Worm (Caenorhabditis elegans): ENCODE data around the gene Y55H10A.2.
A peak's percentile ranks its signal among the peaks of the same experiment; 100 is the strongest.

The Y55H10A.2 gene

ce11 chrIV:3352019-3352418 lies 11.3 kb upstream of the Y55H10A.2 start:
- TF ChIP-seq nhr-237 (tag; optimal IDR thresholded peaks at IDR 0.05) (no peak), nhr-84 (tag; optimal IDR thresholded peaks at IDR 0.05) (no peak), nhr-19 (GFP tag; conservative IDR thresholded peaks at IDR 0.05) (no peak), nhr-12 (tag; optimal IDR thresholded peaks at IDR 0.05) (no peak), ceh-82 (tag; optimal IDR thresholded peaks at IDR 0.05) (peak in 1 of 3 experiments; percentile 16), lin-14 (GFP tag; optimal IDR thresholded peaks at IDR 0.05) (peak; percentile 28), ceh-88 (GFP tag; IDR thresholded peaks at IDR 0.05) (no peak), isw-1 (GFP tag; IDR thresholded peaks at IDR 0.05) (no peak), mep-1 (tag; optimal IDR thresholded peaks at IDR 0.05) (no peak), pax-3 (tag; optimal IDR thresholded peaks at IDR 0.05) (no peak), ztf-4 (tag; optimal IDR thresholded peaks at IDR 0.05) (no peak), lin-35 (GFP tag; optimal IDR thresholded peaks at IDR 0.05) (no peak), Y116A8C.19 (tag; optimal IDR thresholded peaks at IDR 0.05; ENCODE audit: borderline replicate concordance) (no peak), elt-3 (tag; optimal IDR thresholded peaks at IDR 0.05) (no peak), ama-1 (optimal IDR thresholded peaks at IDR 0.05) (no peak), alr-1 (tag; optimal IDR thresholded peaks at IDR 0.05; ENCODE audit: borderline replicate concordance) (no peak), jun-1 (tag; optimal IDR thresholded peaks at IDR 0.05) (no peak), nhr-85 (tag) (peak; percentile 55), fos-1 (tag; optimal IDR thresholded peaks at IDR 0.05) (no peak), sup-37 (GFP tag; optimal IDR thresholded peaks at IDR 0.05) (no peak), lin-15B (tag; optimal IDR thresholded peaks at IDR 0.05) (no peak), hlh-4 (tag; optimal IDR thresholded peaks at IDR 0.05) (no peak), blmp-1 (tag; optimal IDR thresholded peaks at IDR 0.05) (peak; percentile 90), swsn-7 (tag; optimal IDR thresholded peaks at IDR 0.05) (no peak), sox-4 (tag; optimal IDR thresholded peaks at IDR 0.05) (no peak), egl-13 (tag; optimal IDR thresholded peaks at IDR 0.05) (no peak), lin-39 (tag; optimal IDR thresholded peaks at IDR 0.05) (no peak)

ce11 chrIV:3354757-3355156 lies 8.6 kb upstream of the Y55H10A.2 start, which contains the start of gene F42A6.1:
TSS of gene F42A6.1 (plus strand) at chrIV:3355057.
- TF ChIP-seq dpl-1 (GFP tag; optimal IDR thresholded peaks at IDR 0.05) (no peak), nhr-85 (tag) (peak; percentile 11), efl-1 (optimal IDR thresholded peaks at IDR 0.05) (no peak), efl-1 (GFP tag; optimal IDR thresholded peaks at IDR 0.05 in 1 of 2) (peak in 1 of 2 experiments; percentile 71), swsn-7 (tag; optimal IDR thresholded peaks at IDR 0.05) (no peak)

DNA sequence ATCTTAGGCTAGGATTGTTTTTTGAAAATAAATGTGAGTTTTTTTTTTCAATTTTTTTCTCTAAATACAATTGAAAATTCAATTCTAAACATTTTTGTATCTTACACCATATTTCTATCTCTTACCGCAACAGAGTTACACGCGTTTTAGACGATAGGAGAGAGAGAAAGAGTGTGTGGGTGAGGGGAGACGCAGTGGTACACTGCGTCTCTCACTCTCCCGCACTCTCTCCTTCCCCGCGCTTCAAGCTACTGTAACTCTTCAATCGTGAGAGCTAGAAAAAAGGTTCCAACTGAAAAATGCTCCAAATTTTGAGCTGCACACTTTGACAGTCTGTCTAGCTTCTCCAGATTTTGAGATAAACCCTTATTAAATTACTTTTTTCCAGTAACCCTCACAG lies 463 bp downstream of the Y55H10A.2 start:
- TF ChIP-seq efl-1 (optimal IDR thresholded peaks at IDR 0.05) (peak; percentile 31 to 46), efl-1 (GFP tag; optimal IDR thresholded peaks at IDR 0.05 in 1 of 2) (no peak), nhr-11 (tag; optimal IDR thresholded peaks at IDR 0.05) (no peak)

DNA sequence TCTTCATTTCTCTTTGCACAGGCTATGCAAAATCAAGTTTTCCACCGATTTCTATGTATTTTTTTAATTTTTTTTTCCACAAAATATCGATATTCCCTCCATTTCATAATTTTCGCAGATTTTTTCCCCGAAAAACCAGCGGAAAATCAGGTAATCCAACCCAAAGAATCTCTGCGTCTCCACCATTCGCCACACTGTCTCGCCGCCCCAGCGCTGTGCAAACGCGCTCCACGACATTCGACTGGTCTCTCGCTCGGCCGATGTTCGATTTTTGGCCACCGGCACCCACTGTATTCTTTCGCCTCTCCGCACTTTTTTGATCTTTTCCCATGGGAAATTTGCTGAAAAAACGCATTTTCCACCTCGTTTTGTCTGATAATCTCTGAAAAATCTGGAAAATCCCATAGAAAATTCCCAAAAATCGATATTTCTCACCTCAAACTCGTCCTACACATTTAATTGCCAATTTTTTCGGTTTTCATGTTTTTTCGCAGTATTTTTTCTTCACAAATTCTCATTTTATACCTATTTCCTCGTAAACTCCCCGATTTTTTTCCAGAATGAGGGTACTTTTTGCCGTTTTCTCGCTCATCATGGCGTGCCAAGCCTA lies 5.4 kb downstream of the Y55H10A.2 start, which contains the start of gene vha-19:
Gene vha-19, plus strand, starts transcription at position 560 of the 610 bp plus-strand sequence.
- no peak for TF ChIP-seq elt-3 (tag; optimal IDR thresholded peaks at IDR 0.05)
- no peak for TF ChIP-seq fkh-10 (GFP tag; optimal IDR thresholded peaks at IDR 0.05)
- TF ChIP-seq nhr-90 (tag; optimal IDR thresholded peaks at IDR 0.05; ENCODE audit: poor library complexity): no peak
- no peak for TF ChIP-seq isw-1 (GFP tag; IDR thresholded peaks at IDR 0.05)
- TF ChIP-seq ceh-82 (tag; optimal IDR thresholded peaks at IDR 0.05): peak in 1 of 3 experiments; percentile 43
- TF ChIP-seq lin-35 (GFP tag; optimal IDR thresholded peaks at IDR 0.05): peak; percentile 44 to 61
- TF ChIP-seq F16B12.6 (tag; optimal IDR thresholded peaks at IDR 0.05): peak; percentile 27
- TF ChIP-seq snu-23 (GFP tag; optimal IDR thresholded peaks at IDR 0.05): peak; percentile 65
- peak; percentile 6 for TF ChIP-seq tbx-2 (tag; optimal IDR thresholded peaks at IDR 0.05)
- peak; percentile 25 for TF ChIP-seq xbp-1 (tag; optimal IDR thresholded peaks at IDR 0.05)
- TF ChIP-seq fkh-8 (tag; optimal IDR thresholded peaks at IDR 0.05): peak; percentile 1
- TF ChIP-seq lin-15B (tag; optimal IDR thresholded peaks at IDR 0.05): peak; percentile 36
- no peak for TF ChIP-seq Y116A8C.19 (tag; optimal IDR thresholded peaks at IDR 0.05; ENCODE audit: borderline replicate concordance)
- no peak for TF ChIP-seq nhr-11 (tag; optimal IDR thresholded peaks at IDR 0.05)
- TF ChIP-seq nhr-47 (tag; optimal IDR thresholded peaks at IDR 0.05): peak; percentile 9
- no peak for TF ChIP-seq lin-39 (tag; optimal IDR thresholded peaks at IDR 0.05)
- TF ChIP-seq nhr-71 (tag; optimal IDR thresholded peaks at IDR 0.05): peak; percentile 44
- peak; percentile 33 for TF ChIP-seq nhr-20 (tag; optimal IDR thresholded peaks at IDR 0.05)
- TF ChIP-seq efl-1 (optimal IDR thresholded peaks at IDR 0.05): peak; percentile 45 to 64
- TF ChIP-seq efl-1 (GFP tag; optimal IDR thresholded peaks at IDR 0.05 in 1 of 2): peak; percentile 43 to 75
- TF ChIP-seq dpl-1 (GFP tag; optimal IDR thresholded peaks at IDR 0.05): peak in 2 of 3 experiments; percentile 37 to 46
- TF ChIP-seq nhr-77 (tag; optimal IDR thresholded peaks at IDR 0.05): peak; percentile 18
- peak; percentile 30 for TF ChIP-seq nhr-85 (tag)
- TF ChIP-seq aly-2 (tag; optimal IDR thresholded peaks at IDR 0.05): no peak
- TF ChIP-seq lsy-2 (tag; optimal IDR thresholded peaks at IDR 0.05): peak; percentile 7 to 48
- peak; percentile 23 for TF ChIP-seq swsn-7 (tag; optimal IDR thresholded peaks at IDR 0.05)
- no peak for TF ChIP-seq pqm-1 (tag; optimal IDR thresholded peaks at IDR 0.05)
- no peak for TF ChIP-seq fkh-4 (tag; optimal IDR thresholded peaks at IDR 0.05; ENCODE audit: borderline replicate concordance)

All from whole organism, L1 larva.